5 worm cellular contexts compared by ENCODE assay signal in genomic region chrII:13078848-13079428, ce11.
TF ChIP-seq lines count a peak whose summit lies in the region.

Gene F42G4.6, plus strand, starts transcription at chrII:13079378.

TF ChIP-seq in whole organism, L1 larva, 84 proteins besides CTCF, POLR2A, EP300 and RAD21:
- no peak for TF ChIP-seq fkh-8 (tag; optimal IDR thresholded peaks at IDR 0.05; lab: Kevin White, UChicago)
- TF ChIP-seq elt-2 (tag; optimal IDR thresholded peaks at IDR 0.05; lab: Kevin White, UChicago) = peak; percentile 87
- TF ChIP-seq nhr-20 (tag; optimal IDR thresholded peaks at IDR 0.05; lab: Kevin White, UChicago) = peak; percentile 34
- peak in 1 of 2 experiments; percentile 19 for TF ChIP-seq lin-35 (GFP tag; optimal IDR thresholded peaks at IDR 0.05; lab: Kevin White, UChicago)
- no peak for TF ChIP-seq nhr-71 (tag; optimal IDR thresholded peaks at IDR 0.05; lab: Kevin White, UChicago)
- TF ChIP-seq mdl-1 (tag; optimal IDR thresholded peaks at IDR 0.05; lab: Kevin White, UChicago) = peak in 1 of 2 experiments; percentile 19
- peak; percentile 3 for TF ChIP-seq blmp-1 (tag; optimal IDR thresholded peaks at IDR 0.05; lab: Kevin White, UChicago)
- peak; percentile 6 for TF ChIP-seq nhr-90 (tag; optimal IDR thresholded peaks at IDR 0.05; lab: Kevin White, UChicago; ENCODE audit: poor library complexity)
- no peak for TF ChIP-seq pag-3 (tag; optimal IDR thresholded peaks at IDR 0.05; lab: Kevin White, UChicago; ENCODE audit: borderline replicate concordance, insufficient read depth)
TF ChIP-seq in whole organism, L1 larva: peak in this region for 6.

TF ChIP-seq in whole organism, L2 larva, 48 proteins besides CTCF, POLR2A, EP300 and RAD21:
- peak; percentile 49 for TF ChIP-seq gmeb-1 (tag; optimal IDR thresholded peaks at IDR 0.05; lab: Kevin White, UChicago)
- TF ChIP-seq fos-1 (tag; optimal IDR thresholded peaks at IDR 0.05; lab: Kevin White, UChicago) = peak; percentile 74
- TF ChIP-seq mdl-1 (tag; optimal IDR thresholded peaks at IDR 0.05; lab: Kevin White, UChicago) = no peak
- no peak for TF ChIP-seq ztf-11 (tag; optimal IDR thresholded peaks at IDR 0.05; lab: Kevin White, UChicago)
- peak; percentile 12 for TF ChIP-seq sma-9 (GFP tag; optimal IDR thresholded peaks at IDR 0.05; lab: Kevin White, UChicago)
- TF ChIP-seq sma-9 (tag; optimal IDR thresholded peaks at IDR 0.05; lab: Kevin White, UChicago) = no peak
- TF ChIP-seq crh-2 (tag; optimal IDR thresholded peaks at IDR 0.05; lab: Kevin White, UChicago) = peak; percentile 26
- no peak for TF ChIP-seq skn-1 (tag; optimal IDR thresholded peaks at IDR 0.05; lab: Kevin White, UChicago)
- no peak for TF ChIP-seq elt-3 (tag; optimal IDR thresholded peaks at IDR 0.05; lab: Kevin White, UChicago)
- no peak for TF ChIP-seq nhr-25 (tag; optimal IDR thresholded peaks at IDR 0.05; lab: Kevin White, UChicago)
- no peak for TF ChIP-seq nhr-10 (tag; optimal IDR thresholded peaks at IDR 0.05; lab: Kevin White, UChicago)
TF ChIP-seq in whole organism, L2 larva: peak in this region for 4.

TF ChIP-seq in whole organism, L3 larva, 47 proteins besides CTCF, POLR2A, EP300 and RAD21:
- TF ChIP-seq pqm-1 (tag; optimal IDR thresholded peaks at IDR 0.05; lab: Kevin White, UChicago) (peak; percentile 83), pha-4 (tag; optimal IDR thresholded peaks at IDR 0.05; lab: Kevin White, UChicago) (peak; percentile 61), zag-1 (tag; optimal IDR thresholded peaks at IDR 0.05; lab: Kevin White, UChicago) (no peak), elt-2 (tag; optimal IDR thresholded peaks at IDR 0.05; lab: Kevin White, UChicago) (peak; percentile 95)
TF ChIP-seq in whole organism, L3 larva: peak in this region for 3.

TF ChIP-seq in whole organism, L4 larva, 104 proteins besides CTCF, POLR2A, EP300 and RAD21:
- TF ChIP-seq madf-9 (GFP tag; conservative IDR thresholded peaks at IDR 0.05; lab: Robert Waterston, UW) (no peak), daf-12 (tag; optimal IDR thresholded peaks at IDR 0.05; lab: Kevin White, UChicago) (no peak), ceh-20 (GFP tag; IDR thresholded peaks at IDR 0.05; lab: Robert Waterston, UW) (0 out of 2 replicates have a peak, but pooled peaks have one; percentile 20), nhr-77 (tag; optimal IDR thresholded peaks at IDR 0.05; lab: Kevin White, UChicago) (peak; percentile 36), fos-1 (tag; optimal IDR thresholded peaks at IDR 0.05; lab: Kevin White, UChicago) (no peak), lin-13 (GFP tag; optimal IDR thresholded peaks at IDR 0.05; lab: Kevin White, UChicago) (peak; percentile 27), tra-1 (GFP tag; IDR thresholded peaks at IDR 0.05; lab: Robert Waterston, UW) (peak; percentile 75), nhr-102 (tag; optimal IDR thresholded peaks at IDR 0.05; lab: Kevin White, UChicago) (peak; percentile 2), arid-1 (GFP tag; conservative IDR thresholded peaks at IDR 0.05; lab: Robert Waterston, UW) (no peak), nhr-48 (tag; optimal IDR thresholded peaks at IDR 0.05; lab: Kevin White, UChicago) (peak; percentile 77), hlh-11 (tag; optimal IDR thresholded peaks at IDR 0.05; lab: Kevin White, UChicago) (peak; percentile 78), nhr-41 (GFP tag; IDR thresholded peaks at IDR 0.05; lab: Robert Waterston, UW) (no peak), dve-1 (tag; optimal IDR thresholded peaks at IDR 0.05; lab: Kevin White, UChicago; ENCODE audit: insufficient read depth) (peak; percentile 88), hmg-1.1 (GFP tag; IDR thresholded peaks at IDR 0.05; lab: Robert Waterston, UW) (no peak), nhr-28 (tag; optimal IDR thresholded peaks at IDR 0.05; lab: Kevin White, UChicago) (peak; percentile 71), nhr-6 (tag; optimal IDR thresholded peaks at IDR 0.05; lab: Kevin White, UChicago) (no peak), pqm-1 (tag; optimal IDR thresholded peaks at IDR 0.05; lab: Kevin White, UChicago) (peak; percentile 79), gei-8 (GFP tag; optimal IDR thresholded peaks at IDR 0.05; lab: Kevin White, UChicago) (no peak), F10B5.3 (tag; optimal IDR thresholded peaks at IDR 0.05; lab: Kevin White, UChicago) (no peak), dmd-8 (GFP tag; IDR thresholded peaks at IDR 0.05; lab: Robert Waterston, UW) (no peak), dmd-6 (GFP tag; IDR thresholded peaks at IDR 0.05; lab: Robert Waterston, UW) (peak; percentile 84), zag-1 (tag; optimal IDR thresholded peaks at IDR 0.05; lab: Kevin White, UChicago) (no peak), attf-4 (tag; optimal IDR thresholded peaks at IDR 0.05; lab: Kevin White, UChicago) (no peak), php-3 (GFP tag; IDR thresholded peaks at IDR 0.05; lab: Robert Waterston, UW) (peak; percentile 97), hlh-30 (tag; optimal IDR thresholded peaks at IDR 0.05; lab: Kevin White, UChicago; ENCODE audit: insufficient read depth) (peak; percentile 33), daf-16 (GFP tag; optimal IDR thresholded peaks at IDR 0.05; lab: Kevin White, UChicago) (no peak), daf-16 (tag; optimal IDR thresholded peaks at IDR 0.05; lab: Kevin White, UChicago) (peak; percentile 90)

TF ChIP-seq in whole organism, young adult, 124 proteins besides CTCF, POLR2A, EP300 and RAD21:
- TF ChIP-seq unc-62 (GFP tag; optimal IDR thresholded peaks at IDR 0.05; lab: Kevin White, UChicago) (peak; percentile 16), mxl-1 (tag; optimal IDR thresholded peaks at IDR 0.05; lab: Kevin White, UChicago) (no peak), nhr-80 (tag; optimal IDR thresholded peaks at IDR 0.05; lab: Kevin White, UChicago) (peak; percentile 65)
